Worm (Caenorhabditis elegans) whole organism, mixed stage, embryonic: ENCODE results near the gene Y46E12BL.2.
A peak's percentile ranks its signal among the peaks of the same experiment; 100 is the strongest.

Source experiments
- hlh-1 ChIP-seq: fragments of 150-350 bp; optimal IDR thresholded peaks from 2 replicates; lab custom pipeline; 2014; ENCODE audit warnings: missing biosample characterization, missing genetic modification reagents, missing genetic modification characterization
- lin-32 ChIP-seq: fragments of 200-800 bp; sonication (Bioruptor generic); optimal IDR thresholded peaks from 2 replicates; lab custom pipeline; 2018; ENCODE audit warnings: mild to moderate bottlenecking, missing genetic modification characterization, missing compliant biosample characterization
- lsy-2 ChIP-seq: fragments of 150-350 bp; optimal IDR thresholded peaks from 2 replicates; lab custom pipeline; 2014; ENCODE audit warnings: missing biosample characterization, missing genetic modification characterization
- mab-5 ChIP-seq: fragments of 150-350 bp; optimal IDR thresholded peaks from 2 replicates; lab custom pipeline; 2014; ENCODE audit warnings: missing biosample characterization, missing genetic modification characterization
- nhr-237 ChIP-seq: fragments of 150-350 bp; optimal IDR thresholded peaks from 2 replicates; lab custom pipeline; 2014; ENCODE audit warnings: missing biosample characterization, missing genetic modification characterization
- nhr-28 ChIP-seq: fragments of 150-350 bp; optimal IDR thresholded peaks from 2 replicates; lab custom pipeline; 2014; ENCODE audit warnings: missing biosample characterization, missing genetic modification characterization
- pha-4 ChIP-seq: fragments of 150-350 bp; optimal IDR thresholded peaks from 2 replicates; lab custom pipeline; 2018; ENCODE audit warnings: missing biosample characterization, missing genetic modification reagents, missing genetic modification characterization
- snpc-4 ChIP-seq: fragments of 150-350 bp; optimal IDR thresholded peaks from 2 replicates; lab custom pipeline; 2014; ENCODE audit warnings: missing biosample characterization, missing genetic modification characterization
- ztf-11 ChIP-seq: fragments of 150-350 bp; optimal IDR thresholded peaks from 2 replicates; lab custom pipeline; 2014; ENCODE audit warnings: missing biosample characterization, missing genetic modification characterization

DNA sequence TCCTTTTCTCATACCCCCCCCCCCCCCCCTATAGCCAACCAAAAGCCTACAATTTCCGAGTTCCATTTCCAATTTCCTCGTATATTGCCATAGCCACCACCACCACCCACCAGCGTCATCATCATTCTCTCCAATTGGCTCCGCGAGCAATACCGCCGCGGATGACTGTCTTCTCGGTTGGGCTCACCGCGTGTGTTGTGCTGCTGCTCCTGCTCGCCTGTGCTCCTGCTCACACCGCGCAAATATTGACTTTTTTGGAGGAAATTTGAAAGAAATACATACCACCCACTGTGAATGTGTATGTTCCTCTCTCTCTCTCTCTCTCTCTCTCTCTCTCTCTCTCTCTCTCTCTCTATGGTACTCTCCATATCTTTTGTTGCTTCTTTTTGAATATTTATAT, 31.8 kb downstream of the Y46E12BL.2 start:
- no peak for TF ChIP-seq lsy-2 (tag; lab: Kevin White, UChicago)
- no peak for TF ChIP-seq mab-5 (tag; lab: Kevin White, UChicago)
- no peak for TF ChIP-seq ztf-11
- no peak for TF ChIP-seq nhr-237 (tag; lab: Kevin White, UChicago)
- TF ChIP-seq hlh-1 (tag; lab: Kevin White, UChicago) = no peak
- TF ChIP-seq lin-32 (GFP tag; lab: Kevin White, UChicago) = no peak
- TF ChIP-seq pha-4 (tag; lab: Kevin White, UChicago) = peak; percentile 18
- no peak for TF ChIP-seq snpc-4 (tag; lab: Kevin White, UChicago)
- TF ChIP-seq nhr-28 (tag; lab: Kevin White, UChicago) = no peak
